Fruit fly (Drosophila melanogaster): ENCODE measurements around the gene Alp12.
A peak's percentile ranks its signal among the peaks of the same experiment; 100 is the strongest.

The Alp12 gene

dm6 chr2L:19433292-19433691 lies 9.4 kb downstream of the Alp12 start (continued):
- peak; percentile 6 for TF ChIP-seq CG12659 (GFP tag; optimal IDR thresholded peaks at IDR 0.05)
- TF ChIP-seq CG10543 (GFP tag; optimal IDR thresholded peaks at IDR 0.05): peak; percentile 34
- TF ChIP-seq Dll (GFP tag; IDR thresholded peaks at IDR 0.05; ENCODE audit: partially characterized antibody): no peak
- peak; percentile 10 for TF ChIP-seq Meics (GFP tag; optimal IDR thresholded peaks at IDR 0.05)
- no peak for TF ChIP-seq CG8089 (GFP tag; optimal IDR thresholded peaks at IDR 0.05)
- TF ChIP-seq Awh (GFP tag; IDR thresholded peaks at IDR 0.05): no peak
- peak; percentile 0 for TF ChIP-seq ERR (GFP tag; optimal IDR thresholded peaks at IDR 0.05)
- TF ChIP-seq CG18599 (GFP tag; optimal IDR thresholded peaks at IDR 0.05): peak; percentile 40
- TF ChIP-seq CG17568 (GFP tag; optimal IDR thresholded peaks at IDR 0.05): no peak
- TF ChIP-seq H15 (GFP tag; IDR thresholded peaks at IDR 0.05): no peak
- no peak for TF ChIP-seq sr (GFP tag; IDR thresholded peaks at IDR 0.05)
- no peak for TF ChIP-seq Camta (GFP tag; optimal IDR thresholded peaks at IDR 0.05)
- 0 out of 2 replicates have a peak, but pooled peaks have one; percentile 14 for TF ChIP-seq CG31441 (GFP tag; IDR thresholded peaks at IDR 0.05)
- peak; percentile 5 for TF ChIP-seq CG18262 (tag; optimal IDR thresholded peaks at IDR 0.05)
- peak; percentile 11 for TF ChIP-seq caup (GFP tag; optimal IDR thresholded peaks at IDR 0.05; ENCODE audit: severe bottlenecking)
- TF ChIP-seq CG15073 (GFP tag; optimal IDR thresholded peaks at IDR 0.05): no peak
- TF ChIP-seq eve (GFP tag; optimal IDR thresholded peaks at IDR 0.05): no peak
- no peak for TF ChIP-seq B-H2 (GFP tag; optimal IDR thresholded peaks at IDR 0.05)
- no peak for TF ChIP-seq CoRest (tag; optimal IDR thresholded peaks at IDR 0.05)
- TF ChIP-seq NFAT (GFP tag; IDR thresholded peaks at IDR 0.05): no peak
- TF ChIP-seq tin (GFP tag; optimal IDR thresholded peaks at IDR 0.05): no peak
- no peak for TF ChIP-seq peb (GFP tag; IDR thresholded peaks at IDR 0.05)
- TF ChIP-seq CG31365 (tag; optimal IDR thresholded peaks at IDR 0.05): no peak
- TF ChIP-seq D19B (GFP tag; optimal IDR thresholded peaks at IDR 0.05): no peak
- no peak for TF ChIP-seq Nf-YC (tag; optimal IDR thresholded peaks at IDR 0.05)
- no peak for TF ChIP-seq jing (GFP tag; optimal IDR thresholded peaks at IDR 0.05)
- TF ChIP-seq CG34376 (GFP tag; optimal IDR thresholded peaks at IDR 0.05): no peak
- peak; percentile 10 for TF ChIP-seq CG11504 (tag; optimal IDR thresholded peaks at IDR 0.05)
- no peak for TF ChIP-seq bcd (GFP tag; optimal IDR thresholded peaks at IDR 0.05)

DNA sequence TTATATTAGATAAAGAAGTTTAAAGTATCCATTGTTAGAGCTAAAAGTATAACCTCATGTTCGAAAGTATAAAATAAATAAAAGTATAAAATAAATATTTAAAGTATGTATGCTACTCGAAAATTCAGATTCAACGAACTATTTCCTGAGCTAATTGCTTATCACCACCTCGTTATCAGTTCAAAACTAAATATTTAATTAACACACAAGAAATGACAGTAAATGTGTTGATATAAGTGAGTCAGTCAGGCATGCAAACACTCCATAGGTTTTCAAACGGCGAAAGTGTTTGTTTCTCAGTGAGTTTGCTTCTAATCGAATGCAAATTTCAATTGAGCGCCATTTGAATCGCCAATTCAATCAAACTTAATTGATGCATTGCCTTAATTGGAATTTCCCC lies 10.4 kb downstream of the Alp12 start:
- TF ChIP-seq CG10654 (GFP tag; optimal IDR thresholded peaks at IDR 0.05) (peak; percentile 17), Awh (GFP tag; IDR thresholded peaks at IDR 0.05) (peak; percentile 36; the same call in 1 of the 2 replicates), Usf (GFP tag; optimal IDR thresholded peaks at IDR 0.05) (no peak), CG9437 (GFP tag; optimal IDR thresholded peaks at IDR 0.05) (no peak), unpg (GFP tag; optimal IDR thresholded peaks at IDR 0.05) (peak; percentile 61), tap (tag; optimal IDR thresholded peaks at IDR 0.05) (peak; percentile 75), NK7.1 (GFP tag; optimal IDR thresholded peaks at IDR 0.05) (no peak), Dek (tag; optimal IDR thresholded peaks at IDR 0.05) (no peak), CG1832 (GFP tag; optimal IDR thresholded peaks at IDR 0.05) (no peak), sug (tag; optimal IDR thresholded peaks at IDR 0.05) (peak; percentile 30), Dref (GFP tag; IDR thresholded peaks at IDR 0.05) (no peak), Dfd (GFP tag; optimal IDR thresholded peaks at IDR 0.05) (no peak), CG15696 (tag; optimal IDR thresholded peaks at IDR 0.05) (peak; percentile 88), CG43689 (GFP tag; IDR thresholded peaks at IDR 0.05) (no peak), maf-S (GFP tag; optimal IDR thresholded peaks at IDR 0.05) (no peak), Ptx1 (GFP tag; IDR thresholded peaks at IDR 0.05) (no peak), amos (GFP tag; IDR thresholded peaks at IDR 0.05; ENCODE audit: partially characterized antibody) (no peak), ind (GFP tag; optimal IDR thresholded peaks at IDR 0.05) (no peak), NFAT (GFP tag; IDR thresholded peaks at IDR 0.05) (no peak), tgo (GFP tag; IDR thresholded peaks at IDR 0.05) (no peak), Camta (GFP tag; optimal IDR thresholded peaks at IDR 0.05) (no peak), hkb (optimal IDR thresholded peaks at IDR 0.05) (no peak), hkb (GFP tag; IDR thresholded peaks at IDR 0.05) (peak; percentile 38; the same call in 1 of the 2 replicates), CG8388 (GFP tag; optimal IDR thresholded peaks at IDR 0.05) (no peak), Fer2 (tag; optimal IDR thresholded peaks at IDR 0.05) (no peak), Gug (GFP tag; IDR thresholded peaks at IDR 0.05) (no peak)

All from whole organism, embryonic.